Worm (Caenorhabditis elegans) whole organism, young adult: Measurements from ENCODE around the gene rfp-1.

Source experiments
- D2030.7 ChIP-seq: fragments of 200-800 bp; sonication (Bioruptor generic); IDR thresholded peaks from 2 replicates; pipeline ENCODE4 v1.3.6; 2022; ENCODE audit warnings: missing genetic modification reagents, missing genetic modification characterization, missing compliant biosample characterization
- F33H1.4 ChIP-seq: fragments of 200-800 bp; sonication (Bioruptor generic); IDR thresholded peaks from 2 replicates; pipeline ENCODE4 v1.3.6; 2022; ENCODE audit warnings: missing genetic modification reagents, missing genetic modification characterization, missing compliant biosample characterization
- K12H6.12 ChIP-seq: fragments of 200-800 bp; sonication (Bioruptor generic); optimal IDR thresholded peaks from 2 replicates; lab custom pipeline; 2018; ENCODE audit warnings: mild to moderate bottlenecking, missing genetic modification characterization, missing compliant biosample characterization
- T07F8.4 ChIP-seq: sonication (generic microtip); optimal IDR thresholded peaks from 2 replicates; lab custom pipeline; 2016; ENCODE audit warnings: mild to moderate bottlenecking, missing genetic modification characterization, moderate library complexity, missing compliant biosample characterization
- Y53G8AR.9 ChIP-seq: fragments of 200-800 bp; sonication (Bioruptor generic); conservative IDR thresholded peaks from 2 replicates; pipeline ENCODE4 v1.3.6; 2022; ENCODE audit warnings: missing genetic modification reagents, missing genetic modification characterization, missing compliant biosample characterization
- Y79H2A.3 ChIP-seq: fragments of 200-800 bp; sonication (Bioruptor generic); conservative IDR thresholded peaks from 2 replicates; pipeline ENCODE4 v1.3.6; 2022; ENCODE audit warnings: missing genetic modification reagents, missing genetic modification characterization, missing compliant biosample characterization
- aptf-2 ChIP-seq: fragments of 200-800 bp; sonication (Bioruptor generic); conservative IDR thresholded peaks from 2 replicates; pipeline ENCODE4 v1.3.6; 2022; ENCODE audit warnings: missing genetic modification reagents, missing genetic modification characterization, missing compliant biosample characterization
- aptf-3 ChIP-seq: fragments of 200-800 bp; sonication (Bioruptor generic); IDR thresholded peaks from 2 replicates; pipeline ENCODE4 v1.3.6; 2022; ENCODE audit warnings: missing genetic modification characterization, missing compliant biosample characterization
- atf-7 ChIP-seq: sonication (generic microtip); optimal IDR thresholded peaks from 2 replicates; lab custom pipeline; 2017; ENCODE audit warnings: mild to moderate bottlenecking, missing genetic modification characterization, missing compliant biosample characterization
- attf-3 ChIP-seq: fragments of 200-800 bp; sonication (Bioruptor generic); conservative IDR thresholded peaks from 2 replicates; pipeline ENCODE4 v1.3.6; 2022; ENCODE audit warnings: missing genetic modification reagents, missing genetic modification characterization, missing compliant biosample characterization
- attf-6 ChIP-seq: fragments of 200-800 bp; sonication (Bioruptor generic); IDR thresholded peaks from 2 replicates; pipeline ENCODE4 v1.3.6; 2022; ENCODE audit warnings: missing genetic modification reagents, missing genetic modification characterization, missing compliant biosample characterization
- cebp-1 ChIP-seq, 2 experiments: fragments of 200-800 bp in 1 of 2; sonication (Bioruptor generic) in 1 of 2; sonication (generic microtip) in 1 of 2; IDR thresholded peaks in 1 of 2; optimal IDR thresholded peaks in 1 of 2; 2 replicates each; pipeline versions ENCODE4 v1.3.6 to Lab custom; 2017 to 2022; ENCODE audit warnings: missing compliant biosample characterization in 2 of 2, missing genetic modification characterization in 2 of 2, mild to moderate bottlenecking in 1 of 2, missing genetic modification reagents in 1 of 2, moderate library complexity in 1 of 2
- cebp-2 ChIP-seq: fragments of 200-800 bp; sonication (Bioruptor generic); IDR thresholded peaks from 2 replicates; pipeline ENCODE4 v1.3.6; 2022; ENCODE audit warnings: missing genetic modification characterization, missing compliant biosample characterization
- ceh-40 ChIP-seq: fragments of 200-800 bp; sonication (Bioruptor generic); IDR thresholded peaks from 2 replicates; pipeline ENCODE4 v1.3.6; 2022; ENCODE audit warnings: missing genetic modification characterization, missing compliant biosample characterization
- chd-7 ChIP-seq: sonication (generic microtip); optimal IDR thresholded peaks from 2 replicates; lab custom pipeline; 2016; ENCODE audit warnings: mild to moderate bottlenecking, missing genetic modification characterization, moderate library complexity, missing compliant biosample characterization
- egrh-3 ChIP-seq: fragments of 200-800 bp; sonication (Bioruptor generic); IDR thresholded peaks from 2 replicates; pipeline ENCODE4 v1.3.6; 2022; ENCODE audit warnings: missing genetic modification reagents, missing genetic modification characterization, missing compliant biosample characterization
- ets-4 ChIP-seq: fragments of 200-800 bp; sonication (Bioruptor generic); optimal IDR thresholded peaks from 2 replicates; lab custom pipeline; 2018; ENCODE audit warnings: mild to moderate bottlenecking, missing genetic modification characterization, missing compliant biosample characterization
- gei-17 ChIP-seq: fragments of 200-800 bp; sonication (Bioruptor generic); optimal IDR thresholded peaks from 2 replicates; lab custom pipeline; 2018; ENCODE audit warnings: mild to moderate bottlenecking, missing genetic modification characterization, missing compliant biosample characterization
- hlh-12 ChIP-seq: sonication (generic microtip); optimal IDR thresholded peaks from 2 replicates; lab custom pipeline; 2016; ENCODE audit warnings: missing genetic modification characterization, missing compliant biosample characterization
- hrde-1 ChIP-seq: sonication (generic microtip); optimal IDR thresholded peaks from 2 replicates; lab custom pipeline; 2016; ENCODE audit warnings: missing genetic modification characterization, mild to moderate bottlenecking, missing compliant biosample characterization, moderate library complexity, missing genotype, missing genetic modification reagents, borderline replicate concordance
- lag-1 ChIP-seq: fragments of 200-800 bp; sonication (Bioruptor generic); IDR thresholded peaks from 2 replicates; pipeline ENCODE4 v1.3.6; 2022; ENCODE audit warnings: missing genetic modification reagents, missing genetic modification characterization, missing compliant biosample characterization
- let-607 ChIP-seq, 2 experiments: fragments of 200-800 bp in 1 of 2; sonication (Bioruptor generic) in 1 of 2; sonication (generic microtip) in 1 of 2; optimal IDR thresholded peaks; 2 replicates each; lab custom pipeline; 2016 to 2018; ENCODE audit warnings: mild to moderate bottlenecking in 2 of 2, missing compliant biosample characterization in 2 of 2, missing genetic modification characterization in 2 of 2, moderate library complexity in 2 of 2, missing genotype in 1 of 2
- lin-54 ChIP-seq: fragments of 200-800 bp; sonication (Bioruptor generic); optimal IDR thresholded peaks from 2 replicates; lab custom pipeline; 2018; ENCODE audit warnings: mild to moderate bottlenecking, missing genetic modification characterization, missing compliant biosample characterization
- madf-6 ChIP-seq: fragments of 200-800 bp; sonication (Bioruptor generic); IDR thresholded peaks from 2 replicates; pipeline ENCODE4 v1.3.6; 2022; ENCODE audit warnings: missing genetic modification reagents, missing genetic modification characterization, missing compliant biosample characterization
- madf-8 ChIP-seq: fragments of 200-800 bp; sonication (Bioruptor generic); conservative IDR thresholded peaks from 2 replicates; pipeline ENCODE4 v1.3.6; 2022; ENCODE audit warnings: missing genetic modification reagents, missing genetic modification characterization, missing compliant biosample characterization
- mes-4 ChIP-seq: sonication (generic microtip); optimal IDR thresholded peaks from 2 replicates; lab custom pipeline; 2016; ENCODE audit warnings: missing genotype, missing genetic modification characterization, missing compliant biosample characterization
- nfyb-1 ChIP-seq: fragments of 200-800 bp; sonication (Bioruptor generic); IDR thresholded peaks from 2 replicates; pipeline ENCODE4 v1.3.6; 2022; ENCODE audit warnings: missing genetic modification reagents, missing genetic modification characterization, missing compliant biosample characterization
- nhr-179 ChIP-seq: sonication (generic microtip); optimal IDR thresholded peaks from 2 replicates; lab custom pipeline; 2016; ENCODE audit warnings: mild to moderate bottlenecking, missing genetic modification characterization, missing compliant biosample characterization
- pbrm-1 ChIP-seq: fragments of 200-800 bp; sonication (Bioruptor generic); IDR thresholded peaks from 2 replicates; pipeline ENCODE4 v1.3.6; 2022; ENCODE audit warnings: missing genetic modification reagents, missing genetic modification characterization, missing compliant biosample characterization
- rpc-1 ChIP-seq, 2 experiments: fragments of 150-350 bp in 1 of 2; sonication (generic microtip) in 1 of 2; optimal IDR thresholded peaks; 2 replicates each; lab custom pipeline; 2014 to 2018; ENCODE audit warnings: missing biosample characterization in 1 of 2, missing genetic modification characterization in 1 of 2, missing genetic modification reagents in 1 of 2, missing genotype in 1 of 2
- sea-2 ChIP-seq: fragments of 200-800 bp; sonication (Bioruptor generic); IDR thresholded peaks from 2 replicates; pipeline ENCODE4 v1.3.6; 2022; ENCODE audit warnings: missing genetic modification characterization, missing compliant biosample characterization
- snpc-4 ChIP-seq, 5 experiments: fragments of 150-350 bp in 1 of 5; sonication (generic microtip) in 4 of 5; optimal IDR thresholded peaks; 2 replicates each; lab custom pipeline; 2014 to 2018; ENCODE audit warnings: missing genetic modification characterization in 5 of 5, missing biosample characterization in 3 of 5, antibody characterized with exemption in 2 of 5, mild to moderate bottlenecking in 2 of 5, missing compliant biosample characterization in 2 of 5, missing genotype in 2 of 5, moderate library complexity in 2 of 5, missing genetic modification reagents in 1 of 5
- somi-1 ChIP-seq: fragments of 200-800 bp; sonication (Bioruptor generic); optimal IDR thresholded peaks from 2 replicates; lab custom pipeline; 2018; ENCODE audit warnings: mild to moderate bottlenecking, missing genetic modification characterization, missing compliant biosample characterization
- ztf-18 ChIP-seq: sonication (generic microtip); optimal IDR thresholded peaks from 2 replicates; lab custom pipeline; 2016; ENCODE audit warnings: missing genotype, mild to moderate bottlenecking, missing genetic modification characterization, missing compliant biosample characterization
- ztf-25 ChIP-seq: fragments of 200-800 bp; sonication (Bioruptor generic); IDR thresholded peaks from 2 replicates; pipeline ENCODE4 v1.3.6; 2022; ENCODE audit warnings: missing genetic modification reagents, missing genetic modification characterization, missing compliant biosample characterization

Gene rfp-1

DNA sequence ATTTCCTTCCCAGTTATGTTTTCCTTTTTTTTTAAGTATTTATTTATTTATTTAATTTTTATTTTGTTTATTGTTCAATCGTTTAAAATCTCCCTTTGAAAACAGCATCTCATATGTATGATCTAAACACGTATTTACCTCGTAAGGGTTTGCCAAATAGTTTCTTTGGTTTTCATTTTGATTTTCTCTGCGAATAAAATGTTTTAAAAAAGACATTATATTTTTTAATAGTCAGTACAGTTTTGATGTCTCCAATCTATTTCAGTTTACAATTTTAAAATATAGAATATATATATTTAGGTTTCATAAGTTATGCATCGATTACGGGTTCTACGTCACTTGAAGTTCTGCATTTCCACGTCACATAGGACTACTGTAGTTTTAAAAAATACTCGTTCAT lies 22.2 kb downstream of the rfp-1 start, which contains the start of gene R05D3.12:
R05D3.12 (plus strand) TSS at position 301 of the 400 bp plus-strand sequence.
- TF ChIP-seq Y53G8AR.9 (GFP tag; lab: Robert Waterston, UW) (0 out of 2 replicates have a peak, but pooled peaks have one; percentile 16), lag-1 (GFP tag; lab: Robert Waterston, UW) (no peak), hlh-12 (tag; lab: Kevin White, UChicago) (no peak), madf-6 (peak; percentile 27; the same call in 1 of the 2 replicates)

ce11 chrIII:8389539-8389938 lies 31.1 kb downstream of the rfp-1 start, which contains the start of gene ZK353.4:
Gene ZK353.4 (minus strand): TSS chrIII:8389639.
- TF ChIP-seq ets-4 (GFP tag; lab: Kevin White, UChicago) (no peak), cebp-2 (GFP tag; lab: Robert Waterston, UW) (no peak), aptf-2 (GFP tag; lab: Robert Waterston, UW) (no peak), snpc-4 (GFP tag; optimal IDR thresholded peaks at IDR 0.05; lab: Kevin White, UChicago) (no peak), snpc-4 (tag; optimal IDR thresholded peaks at IDR 0.05; lab: Kevin White, UChicago) (no peak), D2030.7 (GFP tag; lab: Robert Waterston, UW) (no peak), sea-2 (GFP tag; lab: Robert Waterston, UW) (no peak), mes-4 (tag; lab: Kevin White, UChicago) (no peak), ztf-18 (tag; lab: Kevin White, UChicago) (no peak), Y79H2A.3 (GFP tag; lab: Robert Waterston, UW) (no peak), let-607 (tag; optimal IDR thresholded peaks at IDR 0.05; lab: Kevin White, UChicago) (no peak), T07F8.4 (tag; lab: Kevin White, UChicago) (no peak), ztf-25 (GFP tag; lab: Robert Waterston, UW) (no peak), rpc-1 (optimal IDR thresholded peaks at IDR 0.05; lab: Kevin White, UChicago) (no peak), rpc-1 (tag; optimal IDR thresholded peaks at IDR 0.05; lab: Kevin White, UChicago) (no peak), egrh-3 (no peak), cebp-1 (GFP tag; IDR thresholded peaks at IDR 0.05; lab: Robert Waterston, UW) (no peak), cebp-1 (tag; optimal IDR thresholded peaks at IDR 0.05; lab: Kevin White, UChicago) (no peak), lin-54 (GFP tag; lab: Kevin White, UChicago) (no peak), pbrm-1 (GFP tag; lab: Robert Waterston, UW) (no peak), nhr-179 (tag; lab: Kevin White, UChicago) (no peak), gei-17 (GFP tag; lab: Kevin White, UChicago) (no peak)

DNA sequence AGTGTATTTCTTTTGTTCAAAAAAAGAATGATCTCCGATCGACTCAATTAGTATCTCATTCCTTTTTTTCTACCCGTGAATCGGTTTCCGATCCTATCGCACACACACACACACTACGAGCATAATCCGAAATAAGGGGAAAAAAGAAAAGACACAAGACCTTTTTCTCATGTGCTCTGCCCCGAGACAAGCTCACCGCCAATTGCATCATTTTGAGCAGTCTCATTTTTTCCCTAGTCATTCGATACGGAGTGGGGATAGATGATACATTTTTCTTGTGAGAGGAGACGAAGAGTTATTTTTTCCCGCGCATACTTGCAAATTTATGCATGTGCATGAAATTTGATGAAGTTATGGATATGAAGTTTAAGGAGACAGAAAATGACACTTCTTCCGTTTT lies 33.9 kb downstream of the rfp-1 start:
- TF ChIP-seq nfyb-1 (0 out of 2 replicates have a peak, but pooled peaks have one; percentile 19), K12H6.12 (tag; lab: Kevin White, UChicago) (peak; percentile 22), attf-6 (GFP tag; lab: Robert Waterston, UW) (no peak)
- TF ChIP-seq, all 124 proteins: peak for 2

- TF ChIP-seq attf-3 (no peak), aptf-3 (GFP tag; lab: Robert Waterston, UW) (no peak), atf-7 (tag; lab: Kevin White, UChicago) (no peak), nhr-179 (tag; lab: Kevin White, UChicago) (no peak), somi-1 (GFP tag; lab: Kevin White, UChicago) (no peak), chd-7 (tag; lab: Kevin White, UChicago) (no peak), F33H1.4 (no peak), sea-2 (GFP tag; lab: Robert Waterston, UW) (no peak), ets-4 (GFP tag; lab: Kevin White, UChicago) (no peak), hrde-1 (tag; lab: Kevin White, UChicago) (no peak), madf-8 (GFP tag; lab: Robert Waterston, UW) (no peak), ceh-40 (GFP tag; lab: Robert Waterston, UW) (no peak)
Observed at ce11 chrIII:8394374-8395302, 36.2 kb downstream of the rfp-1 start, which contains the start of gene ZK353.10. Gene ZK353.10 (minus strand): TSS chrIII:8394424.
